Fruit fly (Drosophila melanogaster): ENCODE results near the gene CG44532.
A peak's percentile ranks its signal among the peaks of the same experiment; 100 is the strongest.

The CG44532 gene

DNA sequence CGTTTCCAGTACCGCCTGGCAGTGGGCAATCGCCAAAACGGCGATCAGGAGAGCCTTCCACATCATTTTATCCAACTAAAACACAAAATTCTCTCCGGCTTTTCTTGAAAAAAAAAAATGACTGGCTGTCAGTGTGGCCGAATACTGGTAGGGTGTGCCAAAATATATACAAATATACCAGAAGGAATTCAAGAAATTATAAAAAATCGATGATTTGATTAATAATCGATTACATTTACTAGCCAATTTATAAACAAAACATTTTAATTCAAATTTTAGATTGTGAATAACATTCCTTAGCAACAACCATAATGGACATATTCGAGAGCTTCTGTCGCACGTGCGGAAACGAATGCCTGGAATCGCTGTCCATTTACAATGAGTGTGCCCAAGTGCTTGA, 3.5 kb upstream of the CG44532 start, which contains the start of the genes Ost48 and Dlip1 (continued):
- no peak for TF ChIP-seq CG3726 (GFP tag; IDR thresholded peaks at IDR 0.05)
- no peak for TF ChIP-seq maf-S (GFP tag; optimal IDR thresholded peaks at IDR 0.05)
- no peak for TF ChIP-seq CG1647 (GFP tag; optimal IDR thresholded peaks at IDR 0.05)
- TF ChIP-seq E2f2 (GFP tag; IDR thresholded peaks at IDR 0.05), result peak; percentile 65
- TF ChIP-seq amos (GFP tag; IDR thresholded peaks at IDR 0.05; ENCODE audit: partially characterized antibody), result peak; percentile 43; the same call in 1 of the 2 replicates
- TF ChIP-seq ewg (GFP tag; optimal IDR thresholded peaks at IDR 0.05), result no peak
- no peak for TF ChIP-seq CG4282 (GFP tag; optimal IDR thresholded peaks at IDR 0.05)
- peak; percentile 12 for TF ChIP-seq CG14710 (tag; optimal IDR thresholded peaks at IDR 0.05)
- no peak for TF ChIP-seq Hand (GFP tag; optimal IDR thresholded peaks at IDR 0.05)
- TF ChIP-seq crol (GFP tag; IDR thresholded peaks at IDR 0.05), result no peak
- no peak for TF ChIP-seq CG11456 (GFP tag; IDR thresholded peaks at IDR 0.05)
- TF ChIP-seq Hey (tag; optimal IDR thresholded peaks at IDR 0.05), result no peak
- no peak for TF ChIP-seq CG2199 (GFP tag; IDR thresholded peaks at IDR 0.05)
- TF ChIP-seq pros (GFP tag; optimal IDR thresholded peaks at IDR 0.05), result no peak
- no peak for TF ChIP-seq CG11093 (GFP tag; IDR thresholded peaks at IDR 0.05)
- TF ChIP-seq Oli (tag; optimal IDR thresholded peaks at IDR 0.05), result no peak
- no peak for TF ChIP-seq NC2β (GFP tag; optimal IDR thresholded peaks at IDR 0.05)
- no peak for TF ChIP-seq CoRest (tag; optimal IDR thresholded peaks at IDR 0.05)
- TF ChIP-seq YL-1 (GFP tag; optimal IDR thresholded peaks at IDR 0.05), result peak; percentile 37
- no peak for TF ChIP-seq CG10147 (GFP tag; optimal IDR thresholded peaks at IDR 0.05)
- peak; percentile 51 for TF ChIP-seq Dp (GFP tag; optimal IDR thresholded peaks at IDR 0.05)
- TF ChIP-seq Mrtf (GFP tag; IDR thresholded peaks at IDR 0.05), result no peak
- no peak for TF ChIP-seq ash1 (GFP tag; optimal IDR thresholded peaks at IDR 0.05)
- TF ChIP-seq Pdp1 (GFP tag; optimal IDR thresholded peaks at IDR 0.05), result no peak
- no peak for TF ChIP-seq jumu (GFP tag; optimal IDR thresholded peaks at IDR 0.05)
- peak; percentile 49; the same call in 1 of the 2 replicates for TF ChIP-seq Scr (GFP tag; IDR thresholded peaks at IDR 0.05; ENCODE audit: partially characterized antibody)
- no peak for TF ChIP-seq CG17612 (GFP tag; IDR thresholded peaks at IDR 0.05)
- TF ChIP-seq zfh2 (GFP tag; optimal IDR thresholded peaks at IDR 0.05), result no peak
- no peak for TF ChIP-seq Camta (GFP tag; optimal IDR thresholded peaks at IDR 0.05)
- TF ChIP-seq bbx (GFP tag; IDR thresholded peaks at IDR 0.05; ENCODE audit: partially characterized antibody), result 0 out of 2 replicates have a peak, but pooled peaks have one; percentile 25
- no peak for TF ChIP-seq dmrt11E (tag; optimal IDR thresholded peaks at IDR 0.05)
- no peak for TF ChIP-seq lab (GFP tag; optimal IDR thresholded peaks at IDR 0.05)
- TF ChIP-seq cad (GFP tag; optimal IDR thresholded peaks at IDR 0.05), result no peak
- TF ChIP-seq CG9797 (GFP tag; optimal IDR thresholded peaks at IDR 0.05), result peak; percentile 67
- TF ChIP-seq CG9876 (GFP tag; optimal IDR thresholded peaks at IDR 0.05), result no peak
- no peak for TF ChIP-seq dpn (GFP tag; optimal IDR thresholded peaks at IDR 0.05)
- 0 out of 3 replicates have a peak, but pooled peaks have one; percentile 30 for TF ChIP-seq vnd (GFP tag; IDR thresholded peaks at IDR 0.05; ENCODE audit: partially characterized antibody)
- TF ChIP-seq Hr39 (optimal IDR thresholded peaks at IDR 0.05), result no peak
- TF ChIP-seq stwl (tag; optimal IDR thresholded peaks at IDR 0.05), result peak; percentile 54
- no peak for TF ChIP-seq CG18011 (GFP tag; optimal IDR thresholded peaks at IDR 0.05)
- no peak for TF ChIP-seq hth (optimal IDR thresholded peaks at IDR 0.05)
- no peak for TF ChIP-seq Sry-β (GFP tag; optimal IDR thresholded peaks at IDR 0.05)
- TF ChIP-seq CG2116 (GFP tag; optimal IDR thresholded peaks at IDR 0.05), result peak; percentile 40
- TF ChIP-seq CG18599 (GFP tag; optimal IDR thresholded peaks at IDR 0.05), result no peak
- TF ChIP-seq CG42726 (GFP tag; IDR thresholded peaks at IDR 0.05; ENCODE audit: partially characterized antibody), result no peak
- TF ChIP-seq CG17568 (GFP tag; optimal IDR thresholded peaks at IDR 0.05), result peak; percentile 49
- no peak for TF ChIP-seq CG11504 (tag; optimal IDR thresholded peaks at IDR 0.05)
- no peak for TF ChIP-seq vfl (GFP tag; optimal IDR thresholded peaks at IDR 0.05)
- TF ChIP-seq Rx (GFP tag; IDR thresholded peaks at IDR 0.05), result no peak
